Worm (Caenorhabditis elegans): Measurements from ENCODE around the gene Y43D4A.5.
"Not testable (repeated sequence)": the region's sequence is repeated elsewhere in the genome, so short reads cannot be mapped to it uniquely, and the experiment has no call there.

Gene Y43D4A.5

DNA sequence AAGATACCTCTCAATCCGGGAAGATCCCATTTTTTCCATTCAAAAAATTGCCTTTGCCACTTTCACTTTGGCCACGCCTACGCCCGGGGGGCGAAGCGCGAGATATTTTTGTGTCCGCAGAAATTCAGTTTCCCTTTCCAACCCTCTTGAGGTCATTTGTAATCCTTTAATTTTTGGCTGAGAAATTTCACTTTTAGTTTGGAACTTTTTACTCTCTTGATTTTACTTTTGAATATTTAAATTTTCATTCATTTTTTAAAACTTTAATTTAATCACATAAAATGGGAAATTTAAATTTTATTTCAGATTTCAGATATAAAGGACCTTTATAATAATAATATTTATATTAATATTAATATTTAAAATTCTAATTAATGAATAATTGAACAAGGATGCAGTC, at the start of gene Y43D4A.5:
Y43D4A.5 (plus strand) TSS at position 301 of the 400 bp plus-strand sequence.
- no peak for TF ChIP-seq crh-2 (tag; optimal IDR thresholded peaks at IDR 0.05)

DNA sequence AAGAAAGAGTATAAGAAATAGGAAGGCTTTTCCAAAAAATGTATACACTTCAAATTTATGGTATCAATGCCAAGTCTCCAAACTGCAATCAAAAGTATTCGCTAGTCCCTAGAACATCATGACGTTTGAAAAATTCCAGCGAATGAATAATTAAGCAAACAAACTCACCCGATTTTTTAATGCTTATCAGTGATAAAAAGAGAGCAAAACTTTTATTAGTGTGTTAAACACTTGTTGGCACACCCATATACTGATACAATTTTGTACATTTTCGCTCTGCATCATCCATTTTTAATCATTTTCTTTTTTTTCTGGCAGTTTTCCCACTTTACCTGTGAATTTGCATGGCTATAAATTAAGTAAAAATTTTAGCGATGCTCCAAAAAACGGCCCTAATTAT, 39.6 kb upstream of the Y43D4A.5 start, which contains the start of gene Y51H4A.25:
Y51H4A.25 (plus strand) TSS at position 373 of the 400 bp plus-strand sequence.
- TF ChIP-seq R02D3.7 (tag; optimal IDR thresholded peaks at IDR 0.05): no peak
- TF ChIP-seq fos-1 (tag; optimal IDR thresholded peaks at IDR 0.05): peak; percentile 98

DNA sequence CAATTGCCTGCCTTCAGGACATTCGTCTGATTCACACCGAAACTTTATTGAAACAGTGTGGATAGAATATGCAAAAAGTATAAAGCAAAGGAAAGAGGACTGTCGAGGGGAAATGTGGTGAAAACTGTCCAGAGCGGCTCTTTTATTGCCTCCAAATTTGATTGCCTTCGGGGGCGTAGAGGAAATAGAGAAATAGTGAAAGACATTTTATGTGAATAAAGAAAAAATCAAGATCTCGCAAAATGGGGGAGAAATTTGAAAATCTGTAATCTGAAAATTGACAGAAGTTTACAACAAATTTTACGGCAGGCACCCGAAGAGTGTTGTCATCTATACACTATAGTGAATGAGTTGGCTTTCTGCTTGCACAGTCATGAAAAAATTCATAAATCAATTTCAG, 34.8 kb upstream of the Y43D4A.5 start, which contains the start of gene Y51H4A.24:
Y51H4A.24 (minus strand) TSS at position 101 of the 400 bp plus-strand sequence.
- TF ChIP-seq peb-1 (tag; optimal IDR thresholded peaks at IDR 0.05) (no peak), elt-3 (tag; optimal IDR thresholded peaks at IDR 0.05) (no peak), F13H6.1 (tag; optimal IDR thresholded peaks at IDR 0.05) (no peak), ama-1 (optimal IDR thresholded peaks at IDR 0.05) (no peak), nhr-21 (tag; optimal IDR thresholded peaks at IDR 0.05) (no peak), unc-55 (GFP tag; optimal IDR thresholded peaks at IDR 0.05) (no peak), unc-62 (GFP tag; optimal IDR thresholded peaks at IDR 0.05) (no peak), lin-11 (tag; optimal IDR thresholded peaks at IDR 0.05) (no peak), aly-2 (tag; optimal IDR thresholded peaks at IDR 0.05) (no peak), dmd-4 (tag; optimal IDR thresholded peaks at IDR 0.05) (no peak), nhr-237 (tag; optimal IDR thresholded peaks at IDR 0.05) (no peak), ZK546.5 (tag; optimal IDR thresholded peaks at IDR 0.05) (no peak), zag-1 (tag; optimal IDR thresholded peaks at IDR 0.05) (no peak), nhr-10 (tag; optimal IDR thresholded peaks at IDR 0.05) (no peak), ceh-16 (tag; optimal IDR thresholded peaks at IDR 0.05) (no peak), lin-13 (GFP tag; optimal IDR thresholded peaks at IDR 0.05) (no peak), fos-1 (tag; optimal IDR thresholded peaks at IDR 0.05) (no peak), mab-5 (tag; optimal IDR thresholded peaks at IDR 0.05) (no peak), sma-9 (GFP tag; optimal IDR thresholded peaks at IDR 0.05) (no peak), sma-9 (tag; optimal IDR thresholded peaks at IDR 0.05) (no peak), nhr-77 (tag; optimal IDR thresholded peaks at IDR 0.05) (no peak)

DNA sequence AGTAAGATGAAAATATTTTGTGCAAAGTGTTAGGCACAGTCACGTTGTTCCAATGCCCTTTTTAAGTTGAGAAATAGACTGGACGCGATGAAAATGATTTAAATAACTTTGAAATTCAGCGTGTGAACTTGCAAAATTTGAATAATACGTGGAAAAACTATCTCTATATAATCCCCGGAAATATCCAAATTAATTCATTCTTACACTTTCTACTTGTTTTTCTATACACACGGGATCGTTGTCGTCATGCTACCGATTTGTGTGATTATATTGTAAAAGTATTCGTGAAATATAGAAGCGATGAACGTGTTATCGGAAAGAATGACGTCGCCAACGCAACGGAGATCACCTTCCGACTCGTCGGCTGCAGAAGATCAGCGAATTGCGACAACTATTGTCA, 32.0 kb upstream of the Y43D4A.5 start, which contains the start of gene Y43D4A.1:
Y43D4A.1 (plus strand) TSS at position 301 of the 400 bp plus-strand sequence.
- TF ChIP-seq ztf-1 (GFP tag; conservative IDR thresholded peaks at IDR 0.05) (no peak), nhr-21 (tag; optimal IDR thresholded peaks at IDR 0.05) (no peak), lin-13 (GFP tag; optimal IDR thresholded peaks at IDR 0.05) (no peak), alr-1 (tag; optimal IDR thresholded peaks at IDR 0.05) (no peak), unc-55 (GFP tag; optimal IDR thresholded peaks at IDR 0.05) (no peak), nhr-25 (tag; optimal IDR thresholded peaks at IDR 0.05) (no peak), gmeb-1 (tag; optimal IDR thresholded peaks at IDR 0.05) (no peak), ama-1 (optimal IDR thresholded peaks at IDR 0.05) (no peak), Y55F3AM.14 (GFP tag; optimal IDR thresholded peaks at IDR 0.05) (no peak), zag-1 (tag; optimal IDR thresholded peaks at IDR 0.05) (no peak), mab-5 (tag; optimal IDR thresholded peaks at IDR 0.05) (no peak)

DNA sequence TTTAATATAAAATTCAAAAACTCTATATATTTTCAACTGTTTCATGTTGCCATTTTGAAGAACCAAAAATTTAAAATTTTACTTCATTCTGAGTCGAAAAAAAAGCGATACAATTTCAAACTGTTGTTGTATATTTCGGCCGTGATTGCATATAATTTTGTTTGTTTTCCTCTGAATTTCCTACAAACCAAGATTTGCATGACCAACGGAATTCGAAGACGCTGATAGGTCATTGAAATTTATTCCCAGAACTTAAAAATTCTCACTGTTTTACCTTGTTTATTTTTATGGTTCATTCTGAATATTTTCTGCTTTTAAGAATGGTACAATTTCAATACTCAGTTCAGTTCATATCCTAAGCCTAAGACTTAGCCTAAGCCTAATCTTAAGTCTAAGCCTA, 24.5 kb upstream of the Y43D4A.5 start:
- TF ChIP-seq dmd-4 (tag; optimal IDR thresholded peaks at IDR 0.05): no peak
- TF ChIP-seq mab-5 (tag; optimal IDR thresholded peaks at IDR 0.05): no peak
- no peak for TF ChIP-seq nhr-12 (tag; optimal IDR thresholded peaks at IDR 0.05)
- no peak for TF ChIP-seq egl-27 (tag; optimal IDR thresholded peaks at IDR 0.05)
- no peak for TF ChIP-seq unc-55 (GFP tag; optimal IDR thresholded peaks at IDR 0.05)
- TF ChIP-seq unc-62 (GFP tag; optimal IDR thresholded peaks at IDR 0.05): no peak
- TF ChIP-seq nhr-11 (tag; optimal IDR thresholded peaks at IDR 0.05): no peak
- no peak for TF ChIP-seq elt-1 (tag; optimal IDR thresholded peaks at IDR 0.05)
- no peak for TF ChIP-seq ztf-11 (tag; optimal IDR thresholded peaks at IDR 0.05)
- TF ChIP-seq lsy-2 (tag; optimal IDR thresholded peaks at IDR 0.05): no peak
- TF ChIP-seq ztf-4 (tag; optimal IDR thresholded peaks at IDR 0.05): no peak

DNA sequence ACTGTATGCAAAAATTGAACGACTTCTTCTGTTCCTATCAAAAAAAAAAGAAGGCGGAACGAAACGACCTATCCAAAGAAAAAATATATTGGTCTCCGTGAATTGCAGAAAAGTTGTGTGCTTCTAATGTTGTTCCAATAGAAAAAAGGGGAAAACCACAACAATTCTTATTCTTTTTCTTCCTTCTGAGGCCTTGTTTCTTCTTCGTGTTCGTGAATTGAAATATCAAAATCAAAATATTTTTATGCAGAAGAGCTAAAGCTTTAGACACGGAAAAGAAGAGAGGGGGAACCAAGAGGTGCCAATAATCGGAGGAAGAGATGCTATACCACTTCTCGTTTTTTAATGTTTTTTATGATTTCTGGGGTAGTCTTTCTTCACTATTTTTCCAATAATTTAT, 19.8 kb upstream of the Y43D4A.5 start, which contains the start of gene Y43D4A.2:
Y43D4A.2 (minus strand) TSS at position 101 of the 400 bp plus-strand sequence.
- TF ChIP-seq mdl-1, elt-1, nhr-23 (tag; optimal IDR thresholded peaks at IDR 0.05): not testable (repeated sequence)

Data from whole organism, L2 larva.